Worm (Caenorhabditis elegans): Measurements from ENCODE around the gene clc-6.

Gene clc-6

ce11 chrV:11175336-11175938, 20.6 kb downstream of the clc-6 start:
- TF ChIP-seq nhr-20 (tag; optimal IDR thresholded peaks at IDR 0.05), result peak; percentile 59
- peak; percentile 96 for TF ChIP-seq snpc-4 (tag; optimal IDR thresholded peaks at IDR 0.05)
- TF ChIP-seq nhr-71 (tag; optimal IDR thresholded peaks at IDR 0.05), result peak; percentile 69
- TF ChIP-seq grh-1 (GFP tag; IDR thresholded peaks at IDR 0.05), result peak; percentile 68
- peak; percentile 67 for TF ChIP-seq nhr-90 (tag; optimal IDR thresholded peaks at IDR 0.05; ENCODE audit: poor library complexity)
- peak; percentile 56 for TF ChIP-seq elt-2 (tag; optimal IDR thresholded peaks at IDR 0.05)
- peak in 1 of 2 experiments; percentile 6 for TF ChIP-seq lsy-2 (tag; optimal IDR thresholded peaks at IDR 0.05)
- peak in 1 of 2 experiments; percentile 19 for TF ChIP-seq efl-1 (optimal IDR thresholded peaks at IDR 0.05)
- peak in 1 of 2 experiments; percentile 72 for TF ChIP-seq efl-1 (GFP tag; optimal IDR thresholded peaks at IDR 0.05 in 1 of 2)
- TF ChIP-seq snu-23 (GFP tag; optimal IDR thresholded peaks at IDR 0.05), result peak; percentile 32
- peak; percentile 21 for TF ChIP-seq nhr-77 (tag; optimal IDR thresholded peaks at IDR 0.05)
- TF ChIP-seq swsn-7 (tag; optimal IDR thresholded peaks at IDR 0.05), result peak; percentile 47
- peak; percentile 39 for TF ChIP-seq nhr-47 (tag; optimal IDR thresholded peaks at IDR 0.05)
- TF ChIP-seq lin-14 (GFP tag; optimal IDR thresholded peaks at IDR 0.05), result peak; percentile 32
- TF ChIP-seq nhr-85 (tag), result peak; percentile 83
- peak; percentile 60 for TF ChIP-seq rnt-1 (tag; optimal IDR thresholded peaks at IDR 0.05)
- peak; percentile 71 for TF ChIP-seq nhr-19 (GFP tag; conservative IDR thresholded peaks at IDR 0.05)

- no peak for TF ChIP-seq nhr-76 (tag; optimal IDR thresholded peaks at IDR 0.05)
- TF ChIP-seq irx-1 (tag; optimal IDR thresholded peaks at IDR 0.05), result no peak
- no peak for TF ChIP-seq fkh-4 (tag; optimal IDR thresholded peaks at IDR 0.05; ENCODE audit: borderline replicate concordance)
- peak; percentile 44 for TF ChIP-seq nhr-71 (tag; optimal IDR thresholded peaks at IDR 0.05)
- no peak for TF ChIP-seq unc-86 (tag; optimal IDR thresholded peaks at IDR 0.05)
- no peak for TF ChIP-seq nhr-11 (tag; optimal IDR thresholded peaks at IDR 0.05)
- no peak for TF ChIP-seq aly-2 (tag; optimal IDR thresholded peaks at IDR 0.05)
- TF ChIP-seq unc-30 (tag; optimal IDR thresholded peaks at IDR 0.05), result no peak
- no peak for TF ChIP-seq jun-1 (tag; optimal IDR thresholded peaks at IDR 0.05)
- no peak for TF ChIP-seq ama-1 (optimal IDR thresholded peaks at IDR 0.05)
- TF ChIP-seq lsy-2 (tag; optimal IDR thresholded peaks at IDR 0.05), result peak in 1 of 2 experiments; percentile 8
- TF ChIP-seq tlp-1 (tag; optimal IDR thresholded peaks at IDR 0.05), result no peak
- TF ChIP-seq ceh-88 (GFP tag; IDR thresholded peaks at IDR 0.05), result no peak
- TF ChIP-seq skn-1 (tag; optimal IDR thresholded peaks at IDR 0.05), result no peak
- no peak for TF ChIP-seq sptf-1 (tag; optimal IDR thresholded peaks at IDR 0.05)
- no peak for TF ChIP-seq mab-9 (GFP tag; IDR thresholded peaks at IDR 0.05)
- TF ChIP-seq nhr-90 (tag; optimal IDR thresholded peaks at IDR 0.05; ENCODE audit: poor library complexity), result peak; percentile 23
- no peak for TF ChIP-seq mdl-1 (tag; optimal IDR thresholded peaks at IDR 0.05)
- TF ChIP-seq alr-1 (tag; optimal IDR thresholded peaks at IDR 0.05; ENCODE audit: borderline replicate concordance), result no peak
- no peak for TF ChIP-seq pag-3 (tag; optimal IDR thresholded peaks at IDR 0.05; ENCODE audit: borderline replicate concordance, insufficient read depth)
- TF ChIP-seq Y116A8C.19 (tag; optimal IDR thresholded peaks at IDR 0.05; ENCODE audit: borderline replicate concordance), result no peak
- no peak for TF ChIP-seq nhr-237 (tag; optimal IDR thresholded peaks at IDR 0.05)
- no peak for TF ChIP-seq ceh-8 (GFP tag; optimal IDR thresholded peaks at IDR 0.05)
- TF ChIP-seq lin-13 (GFP tag; optimal IDR thresholded peaks at IDR 0.05), result no peak
- no peak for TF ChIP-seq unc-62 (GFP tag; optimal IDR thresholded peaks at IDR 0.05)
- peak in 1 of 2 experiments; percentile 2 for TF ChIP-seq efl-1 (optimal IDR thresholded peaks at IDR 0.05)
- TF ChIP-seq efl-1 (GFP tag; optimal IDR thresholded peaks at IDR 0.05 in 1 of 2), result peak in 1 of 2 experiments; percentile 94
- TF ChIP-seq egl-27 (tag; optimal IDR thresholded peaks at IDR 0.05), result no peak
- TF ChIP-seq ztf-11 (tag; optimal IDR thresholded peaks at IDR 0.05), result no peak
- TF ChIP-seq fkh-10 (GFP tag; optimal IDR thresholded peaks at IDR 0.05), result no peak
- no peak for TF ChIP-seq lin-39 (tag; optimal IDR thresholded peaks at IDR 0.05)
- TF ChIP-seq C16A3.4 (tag; optimal IDR thresholded peaks at IDR 0.05), result no peak
- no peak for TF ChIP-seq C34B4.2 (tag; optimal IDR thresholded peaks at IDR 0.05)
- no peak for TF ChIP-seq lir-3 (tag; optimal IDR thresholded peaks at IDR 0.05; ENCODE audit: poor library complexity)
- no peak for TF ChIP-seq pqm-1 (tag; optimal IDR thresholded peaks at IDR 0.05)
- no peak for TF ChIP-seq hlh-4 (tag; optimal IDR thresholded peaks at IDR 0.05)
- peak in 1 of 2 experiments; percentile 32 for TF ChIP-seq lin-35 (GFP tag; optimal IDR thresholded peaks at IDR 0.05)
- no peak for TF ChIP-seq ets-5 (GFP tag; IDR thresholded peaks at IDR 0.05)
- TF ChIP-seq nhr-77 (tag; optimal IDR thresholded peaks at IDR 0.05), result no peak
These were observed 21.3 kb downstream of the clc-6 start for ce11 chrV:11174663-11175062.

All from whole organism, L1 larva.